Worm (Caenorhabditis elegans) whole organism, L3 larva: ENCODE measurements around the gene let-805.

ENCODE experiments used
- R02D3.7 ChIP-seq: fragments of 150-350 bp; optimal IDR thresholded peaks from 2 replicates; lab custom pipeline; 2014; ENCODE audit warnings: missing biosample characterization, missing genetic modification characterization
- ZK546.5 ChIP-seq: sonication (generic microtip); optimal IDR thresholded peaks from 2 replicates; lab custom pipeline; 2017; ENCODE audit warnings: missing biosample characterization, missing genetic modification characterization
- ama-1 ChIP-seq: fragments of 150-350 bp; optimal IDR thresholded peaks from 2 replicates; lab custom pipeline; 2018
- ceh-16 ChIP-seq: sonication (generic microtip); optimal IDR thresholded peaks from 2 replicates; lab custom pipeline; 2017; ENCODE audit warnings: missing biosample characterization, missing genetic modification characterization
- ceh-28 ChIP-seq: fragments of 150-350 bp; optimal IDR thresholded peaks from 2 replicates; lab custom pipeline; 2014; ENCODE audit warnings: missing biosample characterization, missing genetic modification reagents, missing genetic modification characterization
- ceh-82 ChIP-seq: fragments of 150-350 bp; optimal IDR thresholded peaks from 2 replicates; lab custom pipeline; 2014; ENCODE audit warnings: missing biosample characterization, missing genetic modification characterization
- daf-12 ChIP-seq: fragments of 150-350 bp; optimal IDR thresholded peaks from 2 replicates; lab custom pipeline; 2014; ENCODE audit warnings: missing biosample characterization, missing genetic modification reagents, missing genetic modification characterization
- egl-27 ChIP-seq: sonication (generic microtip); optimal IDR thresholded peaks from 4 replicates; lab custom pipeline; 2017; ENCODE audit warnings: missing biosample characterization, missing genetic modification reagents, missing genetic modification characterization
- egl-5 ChIP-seq: fragments of 150-350 bp; optimal IDR thresholded peaks from 2 replicates; lab custom pipeline; 2017; ENCODE audit warnings: missing biosample characterization, missing genetic modification reagents, missing genetic modification characterization, inconsistent platforms
- eor-1 ChIP-seq, 2 experiments: fragments of 150-350 bp; optimal IDR thresholded peaks; 2 replicates each; lab custom pipeline; 2014 to 2018; ENCODE audit warnings: missing biosample characterization in 2 of 2, missing genetic modification characterization in 2 of 2
- fkh-10 ChIP-seq: sonication (generic microtip); optimal IDR thresholded peaks from 2 replicates; lab custom pipeline; 2017; ENCODE audit warnings: missing biosample characterization, missing genetic modification reagents, missing genetic modification characterization
- fkh-2 ChIP-seq: fragments of 150-350 bp; optimal IDR thresholded peaks from 2 replicates; lab custom pipeline; 2014; ENCODE audit warnings: missing biosample characterization, missing genetic modification reagents, missing genetic modification characterization
- hmg-11 ChIP-seq: sonication (generic microtip); optimal IDR thresholded peaks from 2 replicates; lab custom pipeline; 2016; ENCODE audit warnings: missing genetic modification characterization, missing compliant biosample characterization
- jun-1 ChIP-seq: fragments of 150-350 bp; optimal IDR thresholded peaks from 2 replicates; lab custom pipeline; 2014; ENCODE audit warnings: missing biosample characterization, missing genetic modification reagents, missing genetic modification characterization
- lin-15B ChIP-seq: fragments of 150-350 bp; optimal IDR thresholded peaks from 2 replicates; lab custom pipeline; 2014; ENCODE audit warnings: missing biosample characterization, missing genetic modification characterization
- nfya-1 ChIP-seq: sonication (generic microtip); optimal IDR thresholded peaks from 2 replicates; lab custom pipeline; 2017; ENCODE audit warnings: missing genetic modification characterization, mild to moderate bottlenecking, missing compliant biosample characterization, antibody characterized with exemption, moderate library complexity; ENCODE audit not compliant: insufficient read depth
- nhr-11 ChIP-seq: fragments of 150-350 bp; optimal IDR thresholded peaks from 2 replicates; lab custom pipeline; 2014; ENCODE audit warnings: missing biosample characterization, missing genetic modification characterization
- nhr-12 ChIP-seq: fragments of 150-350 bp; optimal IDR thresholded peaks from 2 replicates; lab custom pipeline; 2014; ENCODE audit warnings: missing biosample characterization, missing genetic modification characterization
- nhr-23 ChIP-seq: fragments of 150-350 bp; optimal IDR thresholded peaks from 2 replicates; lab custom pipeline; 2014; ENCODE audit warnings: missing biosample characterization, missing genetic modification reagents, missing genetic modification characterization
- nhr-25 ChIP-seq: sonication (generic microtip); optimal IDR thresholded peaks from 2 replicates; lab custom pipeline; 2017; ENCODE audit warnings: missing biosample characterization, missing genetic modification characterization
- nhr-28 ChIP-seq: fragments of 150-350 bp; optimal IDR thresholded peaks from 2 replicates; lab custom pipeline; 2014; ENCODE audit warnings: missing biosample characterization, missing genetic modification characterization
- nhr-67 ChIP-seq: fragments of 150-350 bp; optimal IDR thresholded peaks from 2 replicates; lab custom pipeline; 2014; ENCODE audit warnings: missing biosample characterization, missing genetic modification characterization
- nhr-76 ChIP-seq: fragments of 150-350 bp; sonication (generic microtip); optimal IDR thresholded peaks from 5 replicates; lab custom pipeline; 2014; ENCODE audit warnings: missing biosample characterization, missing genetic modification characterization
- nhr-77 ChIP-seq: fragments of 150-350 bp; optimal IDR thresholded peaks from 2 replicates; lab custom pipeline; 2014; ENCODE audit warnings: missing biosample characterization, missing genetic modification characterization
- pha-4 ChIP-seq: fragments of 150-350 bp; optimal IDR thresholded peaks from 2 replicates; lab custom pipeline; 2014; ENCODE audit warnings: missing biosample characterization, missing genetic modification reagents, missing genetic modification characterization
- pqm-1 ChIP-seq: fragments of 150-350 bp; optimal IDR thresholded peaks from 2 replicates; lab custom pipeline; 2017; ENCODE audit warnings: missing biosample characterization, missing genetic modification characterization, inconsistent platforms
- skn-1 ChIP-seq: fragments of 150-350 bp; optimal IDR thresholded peaks from 2 replicates; lab custom pipeline; 2014; ENCODE audit warnings: missing biosample characterization, missing genetic modification characterization
- snpc-4 ChIP-seq: fragments of 150-350 bp; optimal IDR thresholded peaks from 2 replicates; lab custom pipeline; 2014; ENCODE audit warnings: missing biosample characterization, missing genetic modification characterization
- unc-62 ChIP-seq: fragments of 150-350 bp; sonication (generic microtip); optimal IDR thresholded peaks from 4 replicates; lab custom pipeline; 2014; ENCODE audit warnings: missing biosample characterization, missing genetic modification reagents, missing genetic modification characterization
- zag-1 ChIP-seq: fragments of 150-350 bp; optimal IDR thresholded peaks from 2 replicates; lab custom pipeline; 2014; ENCODE audit warnings: missing biosample characterization, missing genetic modification characterization
- ztf-4 ChIP-seq: fragments of 150-350 bp; optimal IDR thresholded peaks from 2 replicates; lab custom pipeline; 2014; ENCODE audit warnings: missing biosample characterization, missing genetic modification characterization

let-805 gene

ce11 chrIII:2710211-2710610, 52.3 kb downstream of the let-805 start:
- TF ChIP-seq egl-5 (tag; lab: Kevin White, UChicago) (no peak), nfya-1 (no peak), skn-1 (tag; lab: Kevin White, UChicago) (no peak), ztf-4 (tag; lab: Kevin White, UChicago) (no peak), pha-4 (no peak), snpc-4 (no peak), daf-12 (tag; lab: Kevin White, UChicago) (no peak), unc-62 (GFP tag; lab: Kevin White, UChicago) (no peak), nhr-28 (tag; lab: Kevin White, UChicago) (no peak), ceh-82 (tag; lab: Kevin White, UChicago) (no peak), ceh-28 (tag; lab: Kevin White, UChicago) (no peak), nhr-76 (no peak)

DNA sequence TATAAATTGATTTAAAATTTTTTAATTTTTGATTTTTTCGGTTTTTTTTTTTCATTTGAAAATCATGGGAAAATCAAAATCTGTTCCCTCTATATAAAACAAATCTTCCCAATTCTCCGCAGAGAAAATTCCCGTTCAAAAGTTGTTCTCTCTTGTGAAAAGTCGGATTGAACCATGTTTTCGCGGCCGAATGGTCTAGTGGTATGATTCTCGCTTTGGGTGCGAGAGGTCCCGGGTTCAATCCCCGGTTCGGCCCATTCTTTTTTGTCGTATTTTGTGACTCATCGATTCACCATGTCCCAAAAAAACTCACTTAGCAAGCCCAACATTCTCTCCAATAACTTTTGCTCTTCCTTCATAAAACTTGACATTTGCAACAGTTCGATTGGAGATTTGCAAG, 53.6 kb downstream of the let-805 start:
- TF ChIP-seq fkh-10 (GFP tag; lab: Kevin White, UChicago) (no peak), nfya-1 (peak; percentile 12), eor-1 (tag; optimal IDR thresholded peaks at IDR 0.05; lab: Kevin White, UChicago) (no peak), hmg-11 (tag; lab: Kevin White, UChicago) (peak; percentile 10)

ce11 chrIII:2716514-2716913, 58.6 kb downstream of the let-805 start, which contains the start of gene tmem-132:
Gene tmem-132 (minus strand): TSS chrIII:2716614.
- TF ChIP-seq hmg-11 (tag; lab: Kevin White, UChicago) (peak; percentile 21), R02D3.7 (tag; lab: Kevin White, UChicago) (no peak), ceh-16 (tag; lab: Kevin White, UChicago) (no peak), nhr-23 (tag; lab: Kevin White, UChicago) (no peak), nhr-67 (tag; lab: Kevin White, UChicago) (no peak), ceh-28 (tag; lab: Kevin White, UChicago) (no peak)
- TF ChIP-seq, all 47 proteins: peak for 1

- no peak for TF ChIP-seq nhr-77 (tag; lab: Kevin White, UChicago)
- no peak for TF ChIP-seq R02D3.7 (tag; lab: Kevin White, UChicago)
- TF ChIP-seq nhr-67 (tag; lab: Kevin White, UChicago), result no peak
- TF ChIP-seq lin-15B (tag; lab: Kevin White, UChicago), result no peak
- no peak for TF ChIP-seq ceh-16 (tag; lab: Kevin White, UChicago)
- no peak for TF ChIP-seq nhr-28 (tag; lab: Kevin White, UChicago)
- TF ChIP-seq ceh-28 (tag; lab: Kevin White, UChicago), result no peak
- no peak for TF ChIP-seq hmg-11 (tag; lab: Kevin White, UChicago)
- TF ChIP-seq zag-1 (tag; lab: Kevin White, UChicago), result no peak
- TF ChIP-seq ZK546.5 (tag; lab: Kevin White, UChicago), result no peak
- TF ChIP-seq nhr-25 (tag; lab: Kevin White, UChicago), result no peak
- TF ChIP-seq nhr-76, result no peak
- TF ChIP-seq pqm-1 (tag; lab: Kevin White, UChicago), result no peak
- TF ChIP-seq unc-62 (GFP tag; lab: Kevin White, UChicago), result no peak
- no peak for TF ChIP-seq nhr-12 (tag; lab: Kevin White, UChicago)
- TF ChIP-seq skn-1 (tag; lab: Kevin White, UChicago), result no peak
- TF ChIP-seq fkh-10 (GFP tag; lab: Kevin White, UChicago), result no peak
- no peak for TF ChIP-seq nfya-1
- no peak for TF ChIP-seq fkh-2 (tag; lab: Kevin White, UChicago)
Measured at ce11 chrIII:2724992-2725220, 67.0 kb downstream of the let-805 start, which contains the start of gene Y71H2AM.11. Gene Y71H2AM.11 (minus strand): TSS chrIII:2725092.

DNA sequence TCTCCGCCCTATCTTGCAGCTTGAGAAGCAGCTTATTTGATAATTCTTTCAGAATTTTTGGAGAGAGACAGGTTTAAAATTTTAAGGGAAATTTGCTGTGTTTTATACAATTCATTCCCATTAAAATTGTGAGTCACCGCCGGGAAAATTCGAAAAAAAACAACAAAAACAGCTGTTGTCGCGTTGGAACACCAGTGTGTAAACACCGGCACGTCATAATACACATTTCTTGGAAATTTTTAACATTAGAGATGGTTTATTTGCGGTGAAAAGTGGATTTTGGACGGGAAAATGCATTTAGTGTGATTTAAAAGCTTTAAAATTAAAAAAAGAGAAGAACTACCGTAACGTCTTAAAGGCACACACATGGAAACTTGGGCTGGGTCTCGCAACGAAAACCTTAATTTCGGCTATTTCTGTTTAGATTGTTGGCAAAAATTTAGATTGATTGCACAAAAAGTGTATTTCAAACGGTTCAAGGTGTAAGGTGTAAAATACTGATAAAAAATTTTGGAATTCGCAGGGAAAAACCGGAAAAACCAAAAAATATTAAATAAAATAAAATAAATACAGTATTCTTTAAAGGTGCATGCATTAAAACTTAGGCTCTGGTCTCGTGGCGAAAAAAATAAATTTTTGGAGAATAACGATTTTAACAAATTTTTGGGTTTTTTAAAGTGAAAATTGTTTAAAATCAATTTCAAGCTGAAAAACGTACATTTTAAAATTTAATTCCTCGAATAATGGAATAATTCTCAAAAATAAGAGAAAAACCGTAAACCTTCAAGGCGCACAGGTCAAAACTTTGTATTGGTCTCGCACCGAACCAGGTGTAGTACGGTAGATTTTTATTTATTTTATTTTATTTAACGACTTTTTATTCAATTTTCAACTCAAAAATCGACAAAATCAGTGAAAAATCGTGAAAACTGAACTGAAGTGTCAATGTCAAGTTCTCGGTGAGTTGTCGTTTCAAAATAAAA, 67.6 kb downstream of the let-805 start, which contains the start of gene cosa-1:
Gene cosa-1 (plus strand): TSS at position 896 of the 983 bp plus-strand sequence.
- TF ChIP-seq ama-1 (lab: Kevin White, UChicago) (no peak), pqm-1 (tag; lab: Kevin White, UChicago) (peak; percentile 18), pha-4 (peak; percentile 27), nfya-1 (peak; percentile 4), jun-1 (tag; lab: Kevin White, UChicago) (no peak), daf-12 (tag; lab: Kevin White, UChicago) (no peak), egl-27 (tag; lab: Kevin White, UChicago) (no peak), ZK546.5 (tag; lab: Kevin White, UChicago) (no peak), nhr-12 (tag; lab: Kevin White, UChicago) (no peak), nhr-11 (tag; lab: Kevin White, UChicago) (no peak), R02D3.7 (tag; lab: Kevin White, UChicago) (no peak), eor-1 (tag; optimal IDR thresholded peaks at IDR 0.05; lab: Kevin White, UChicago) (no peak), nhr-25 (tag; lab: Kevin White, UChicago) (no peak)
